In the genomic region with DNA sequence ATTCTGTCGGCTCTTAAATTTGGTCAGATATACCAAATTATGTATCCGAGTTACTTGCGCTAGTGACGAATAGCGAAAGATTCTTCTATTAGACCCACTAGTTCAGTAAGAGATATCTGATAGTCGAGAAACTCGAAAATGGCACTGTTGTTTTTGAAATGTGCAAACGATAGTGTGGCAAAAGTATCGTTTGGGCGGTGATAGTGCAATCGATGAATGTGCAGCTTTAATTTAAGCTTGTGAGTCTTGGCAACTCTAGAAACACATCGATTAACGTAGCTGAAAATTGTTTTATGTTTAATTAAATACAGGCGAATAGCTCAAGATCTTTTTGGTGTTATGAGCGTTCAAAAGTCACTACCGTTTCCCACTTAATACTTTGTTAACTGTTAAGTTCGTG, we compare ENCODE assay signal across 1 fruit fly cellular context.
TF ChIP-seq lines count a peak whose summit lies in the region.

Gene STUB1 (plus strand): TSS at position 232 of the 400 bp plus-strand sequence.

TF ChIP-seq in whole organism, embryonic, 481 proteins besides CTCF, POLR2A, EP300 and RAD21 (continued from another document):
- TF ChIP-seq D (optimal IDR thresholded peaks at IDR 0.05; lab: Kevin White, UChicago) (no peak), D (GFP tag; optimal IDR thresholded peaks at IDR 0.05; lab: Kevin White, UChicago) (no peak), CG11456 (GFP tag; IDR thresholded peaks at IDR 0.05; lab: Robert Waterston, UW) (no peak)
